In the genomic region with DNA sequence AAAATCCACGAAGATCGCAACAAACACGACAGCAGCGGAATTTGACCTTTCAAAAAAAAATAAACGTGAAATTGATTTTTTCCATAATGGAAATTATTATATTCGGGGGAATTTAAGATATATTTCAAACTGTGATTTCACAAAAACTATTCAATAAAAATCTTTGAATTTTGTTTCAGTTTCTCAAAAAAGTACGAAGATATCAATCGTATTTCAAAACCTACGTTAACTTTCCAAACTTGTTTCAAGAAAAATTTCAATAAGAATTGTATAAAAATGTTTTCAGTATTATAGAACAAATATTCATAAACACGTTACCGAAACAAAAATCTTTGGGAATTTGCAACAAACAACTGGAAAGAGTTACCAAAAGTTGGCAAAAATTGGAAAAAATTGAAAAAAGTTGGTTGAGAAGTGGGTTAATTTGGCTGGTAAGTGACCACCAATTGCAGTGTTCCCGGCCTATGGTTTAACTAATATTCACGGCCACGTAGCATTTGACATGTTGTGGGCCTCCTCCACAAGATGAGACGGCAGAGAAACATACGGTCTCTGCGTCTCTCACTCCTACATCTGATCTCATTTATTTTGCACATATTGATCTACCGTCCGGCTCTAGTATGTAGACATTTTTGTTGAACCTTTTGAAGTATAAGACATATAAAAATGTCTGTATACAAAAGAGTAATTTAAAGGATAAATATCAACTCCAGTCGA, we compare ENCODE assay signal across 2 worm cellular contexts.
A peak's percentile ranks its signal among the peaks of the same experiment; 100 is the strongest.
TF ChIP-seq lines count a peak whose summit lies in the region.

A gene (minus strand): TSS at position 51 of the 717 bp plus-strand sequence.
A gene (plus strand): TSS at position 493 of the 717 bp plus-strand sequence.

TF ChIP-seq in whole organism, L1 larva, 84 proteins besides CTCF, POLR2A, EP300 and RAD21 (continued from another document):
- no peak for TF ChIP-seq aha-1 (tag; optimal IDR thresholded peaks at IDR 0.05; lab: Kevin White, UChicago)
- no peak for TF ChIP-seq zag-1 (tag; optimal IDR thresholded peaks at IDR 0.05; lab: Kevin White, UChicago)
- peak; percentile 30 for TF ChIP-seq nhr-77 (tag; optimal IDR thresholded peaks at IDR 0.05; lab: Kevin White, UChicago)
- TF ChIP-seq xbp-1 (tag; optimal IDR thresholded peaks at IDR 0.05; lab: Kevin White, UChicago) = peak; percentile 36
- TF ChIP-seq ces-1 (GFP tag; optimal IDR thresholded peaks at IDR 0.05; lab: Kevin White, UChicago) = no peak
- no peak for TF ChIP-seq nhr-11 (tag; optimal IDR thresholded peaks at IDR 0.05; lab: Kevin White, UChicago)
- peak; percentile 24 for TF ChIP-seq nhr-47 (tag; optimal IDR thresholded peaks at IDR 0.05; lab: Kevin White, UChicago)
- peak; percentile 49 for TF ChIP-seq nhr-71 (tag; optimal IDR thresholded peaks at IDR 0.05; lab: Kevin White, UChicago)
- TF ChIP-seq ztf-4 (tag; optimal IDR thresholded peaks at IDR 0.05; lab: Kevin White, UChicago) = no peak
- TF ChIP-seq ama-1 (optimal IDR thresholded peaks at IDR 0.05; lab: Kevin White, UChicago) = no peak
- TF ChIP-seq tbx-2 (tag; optimal IDR thresholded peaks at IDR 0.05; lab: Kevin White, UChicago) = peak; percentile 14
- TF ChIP-seq dpl-1 (GFP tag; optimal IDR thresholded peaks at IDR 0.05; lab: Kevin White, UChicago) = peak in 2 of 3 experiments; percentile 43 to 62
- no peak for TF ChIP-seq isw-1 (GFP tag; IDR thresholded peaks at IDR 0.05; lab: Robert Waterston, UW)
- TF ChIP-seq C16A3.4 (tag; optimal IDR thresholded peaks at IDR 0.05; lab: Kevin White, UChicago) = peak; percentile 9
- no peak for TF ChIP-seq C34B4.2 (tag; optimal IDR thresholded peaks at IDR 0.05; lab: Kevin White, UChicago)
- TF ChIP-seq mab-9 (GFP tag; IDR thresholded peaks at IDR 0.05; lab: Robert Waterston, UW) = no peak
- TF ChIP-seq rnt-1 (tag; optimal IDR thresholded peaks at IDR 0.05; lab: Kevin White, UChicago) = peak; percentile 27
- peak; percentile 25 for TF ChIP-seq nhr-20 (tag; optimal IDR thresholded peaks at IDR 0.05; lab: Kevin White, UChicago)
- TF ChIP-seq nhr-19 (GFP tag; conservative IDR thresholded peaks at IDR 0.05; lab: Robert Waterston, UW) = peak; percentile 27; the same call in 1 of the 2 replicates
- TF ChIP-seq ceh-90 (tag; optimal IDR thresholded peaks at IDR 0.05; lab: Kevin White, UChicago) = no peak
- TF ChIP-seq lin-15B (tag; optimal IDR thresholded peaks at IDR 0.05; lab: Kevin White, UChicago) = peak; percentile 12
- TF ChIP-seq lin-13 (GFP tag; optimal IDR thresholded peaks at IDR 0.05; lab: Kevin White, UChicago) = peak; percentile 22
- TF ChIP-seq hlh-4 (tag; optimal IDR thresholded peaks at IDR 0.05; lab: Kevin White, UChicago) = no peak
- TF ChIP-seq ceh-82 (tag; optimal IDR thresholded peaks at IDR 0.05; lab: Kevin White, UChicago) = peak in 2 of 3 experiments; percentile 21 to 47
- TF ChIP-seq mep-1 (tag; optimal IDR thresholded peaks at IDR 0.05; lab: Kevin White, UChicago) = peak; percentile 43

TF ChIP-seq in whole organism, L3 larva, 47 proteins besides CTCF, POLR2A, EP300 and RAD21 (continued from another document):
- TF ChIP-seq elt-1 (tag; optimal IDR thresholded peaks at IDR 0.05; lab: Kevin White, UChicago) = no peak
- no peak for TF ChIP-seq nhr-237 (tag; optimal IDR thresholded peaks at IDR 0.05; lab: Kevin White, UChicago)
- TF ChIP-seq egl-5 (tag; optimal IDR thresholded peaks at IDR 0.05; lab: Kevin White, UChicago) = no peak
- TF ChIP-seq elt-2 (tag; optimal IDR thresholded peaks at IDR 0.05; lab: Kevin White, UChicago) = peak; percentile 42
- TF ChIP-seq ceh-16 (tag; optimal IDR thresholded peaks at IDR 0.05; lab: Kevin White, UChicago) = no peak
- TF ChIP-seq jun-1 (tag; optimal IDR thresholded peaks at IDR 0.05; lab: Kevin White, UChicago) = no peak
- TF ChIP-seq nhr-67 (tag; optimal IDR thresholded peaks at IDR 0.05; lab: Kevin White, UChicago) = no peak
- TF ChIP-seq snpc-4 (tag; optimal IDR thresholded peaks at IDR 0.05; lab: Kevin White, UChicago) = peak; percentile 54
- TF ChIP-seq nhr-12 (tag; optimal IDR thresholded peaks at IDR 0.05; lab: Kevin White, UChicago) = no peak
- no peak for TF ChIP-seq mdl-1 (tag; optimal IDR thresholded peaks at IDR 0.05; lab: Kevin White, UChicago)
- peak; percentile 42 for TF ChIP-seq hmg-11 (tag; optimal IDR thresholded peaks at IDR 0.05; lab: Kevin White, UChicago)
- no peak for TF ChIP-seq mml-1 (tag; optimal IDR thresholded peaks at IDR 0.05; lab: Kevin White, UChicago)
- TF ChIP-seq ztf-4 (tag; optimal IDR thresholded peaks at IDR 0.05; lab: Kevin White, UChicago) = no peak
- TF ChIP-seq unc-39 (tag; optimal IDR thresholded peaks at IDR 0.05; lab: Kevin White, UChicago) = no peak
- peak; percentile 22 for TF ChIP-seq pqm-1 (tag; optimal IDR thresholded peaks at IDR 0.05; lab: Kevin White, UChicago)
- no peak for TF ChIP-seq unc-62 (GFP tag; optimal IDR thresholded peaks at IDR 0.05; lab: Kevin White, UChicago)
- TF ChIP-seq aly-2 (tag; optimal IDR thresholded peaks at IDR 0.05; lab: Kevin White, UChicago) = no peak
- no peak for TF ChIP-seq egl-27 (tag; optimal IDR thresholded peaks at IDR 0.05; lab: Kevin White, UChicago)
- no peak for TF ChIP-seq ZK546.5 (tag; optimal IDR thresholded peaks at IDR 0.05; lab: Kevin White, UChicago)
- TF ChIP-seq ama-1 (optimal IDR thresholded peaks at IDR 0.05; lab: Kevin White, UChicago) = peak; percentile 72
- TF ChIP-seq nhr-43 (tag; optimal IDR thresholded peaks at IDR 0.05; lab: Kevin White, UChicago; ENCODE audit: poor library complexity, severe bottlenecking) = peak; percentile 6
- peak; percentile 18 for TF ChIP-seq nhr-23 (tag; optimal IDR thresholded peaks at IDR 0.05; lab: Kevin White, UChicago)
- no peak for TF ChIP-seq elt-3 (tag; optimal IDR thresholded peaks at IDR 0.05; lab: Kevin White, UChicago)
- no peak for TF ChIP-seq fos-1 (tag; optimal IDR thresholded peaks at IDR 0.05; lab: Kevin White, UChicago)
- TF ChIP-seq ceh-82 (tag; optimal IDR thresholded peaks at IDR 0.05; lab: Kevin White, UChicago) = no peak
- peak; percentile 54 for TF ChIP-seq nhr-25 (tag; optimal IDR thresholded peaks at IDR 0.05; lab: Kevin White, UChicago)
- no peak for TF ChIP-seq eor-1 (tag; optimal IDR thresholded peaks at IDR 0.05; lab: Kevin White, UChicago)
- no peak for TF ChIP-seq R02D3.7 (tag; optimal IDR thresholded peaks at IDR 0.05; lab: Kevin White, UChicago)
- TF ChIP-seq lsy-12 (tag; optimal IDR thresholded peaks at IDR 0.05; lab: Kevin White, UChicago) = no peak
